Worm (Caenorhabditis elegans) whole organism, mixed stage, embryonic: ENCODE measurements around the gene F40A3.6.

Source experiments
- lin-13 ChIP-seq: fragments of 150-350 bp; optimal IDR thresholded peaks from 2 replicates; lab custom pipeline; 2014; ENCODE audit warnings: missing biosample characterization, missing genetic modification characterization
- lsy-2 ChIP-seq: fragments of 150-350 bp; optimal IDR thresholded peaks from 2 replicates; lab custom pipeline; 2014; ENCODE audit warnings: missing biosample characterization, missing genetic modification characterization
- nhr-12 ChIP-seq: fragments of 150-350 bp; optimal IDR thresholded peaks from 2 replicates; lab custom pipeline; 2014; ENCODE audit warnings: missing biosample characterization, missing genetic modification characterization
- nhr-2 ChIP-seq: fragments of 150-350 bp; optimal IDR thresholded peaks from 2 replicates; lab custom pipeline; 2014; ENCODE audit warnings: missing biosample characterization, missing genetic modification characterization
- nhr-237 ChIP-seq: fragments of 150-350 bp; optimal IDR thresholded peaks from 2 replicates; lab custom pipeline; 2014; ENCODE audit warnings: missing biosample characterization, missing genetic modification characterization
- pha-4 ChIP-seq: fragments of 150-350 bp; optimal IDR thresholded peaks from 2 replicates; lab custom pipeline; 2018; ENCODE audit warnings: missing biosample characterization, missing genetic modification reagents, missing genetic modification characterization
- ztf-11 ChIP-seq: fragments of 150-350 bp; optimal IDR thresholded peaks from 2 replicates; lab custom pipeline; 2014; ENCODE audit warnings: missing biosample characterization, missing genetic modification characterization

ce11 chrV:7863020-7863523, 30.6 kb downstream of the F40A3.6 start, which contains the start of gene C37C3.10:
- TF ChIP-seq nhr-237 (no peak), pha-4 (tag; lab: Kevin White, UChicago) (no peak), nhr-2 (tag; lab: Kevin White, UChicago) (no peak), lin-13 (tag; lab: Kevin White, UChicago) (no peak), ztf-11 (tag; lab: Kevin White, UChicago) (no peak), nhr-12 (tag; lab: Kevin White, UChicago) (no peak), lsy-2 (no peak)
